Fruit fly (Drosophila melanogaster) whole organism, embryonic: ENCODE results near the gene CG7568.

Source experiments
- ATbp ChIP-seq: fragments of 200-800 bp; sonication (Bioruptor generic); optimal IDR thresholded peaks from 2 replicates; lab custom pipeline; 2017; ENCODE audit warnings: missing biosample characterization, mild to moderate bottlenecking, missing genetic modification characterization, missing genetic modification reagents
- Aef1 ChIP-seq: fragments of 200-800 bp; sonication (Bioruptor generic); IDR thresholded peaks from 3 replicates; pipeline ENCODE4 v1.3.6; 2022; ENCODE audit warnings: missing biosample characterization, missing genetic modification characterization
- CG1024 ChIP-seq: fragments of 200-800 bp; sonication (Bioruptor generic); IDR thresholded peaks from 2 replicates; pipeline ENCODE4 v1.3.6; 2022; ENCODE audit warnings: missing biosample characterization, missing genetic modification characterization
- CG11398 ChIP-seq: fragments of 200-800 bp; sonication (Bioruptor generic); optimal IDR thresholded peaks from 2 replicates; lab custom pipeline; 2016; ENCODE audit warnings: missing biosample characterization, missing genetic modification characterization
- CG12769 ChIP-seq: fragments of 200-800 bp; sonication (Bioruptor generic); optimal IDR thresholded peaks from 2 replicates; lab custom pipeline; 2019; ENCODE audit warnings: missing biosample characterization, mild to moderate bottlenecking, missing genetic modification characterization, moderate library complexity
- CG14441 ChIP-seq: fragments of 200-800 bp; sonication (Bioruptor generic); IDR thresholded peaks from 2 replicates; pipeline ENCODE4 v1.3.6; 2022; ENCODE audit warnings: missing biosample characterization, missing genetic modification characterization
- CG15696 ChIP-seq: fragments of 200-800 bp; sonication (Bioruptor generic); optimal IDR thresholded peaks from 2 replicates; lab custom pipeline; 2019; ENCODE audit warnings: missing biosample characterization, mild to moderate bottlenecking, missing genetic modification characterization, moderate library complexity
- CG16779 ChIP-seq: fragments of 200-800 bp; sonication (Bioruptor generic); IDR thresholded peaks from 2 replicates; pipeline ENCODE4 v1.3.6; 2022; ENCODE audit warnings: missing biosample characterization, missing genetic modification characterization
- CG16813 ChIP-seq: fragments of 200-800 bp; sonication (Bioruptor generic); IDR thresholded peaks from 3 replicates; pipeline ENCODE4 v1.3.6; 2022; ENCODE audit warnings: missing biosample characterization, missing genetic modification characterization; ENCODE audit not compliant: partially characterized antibody
- CG2202 ChIP-seq: fragments of 200-800 bp; sonication (Bioruptor generic); optimal IDR thresholded peaks from 2 replicates; lab custom pipeline; 2018; ENCODE audit warnings: missing biosample characterization, mild to moderate bottlenecking, missing genetic modification characterization
- CG3163 ChIP-seq: fragments of 200-800 bp; sonication (Bioruptor generic); optimal IDR thresholded peaks from 3 replicates; lab custom pipeline; 2016; ENCODE audit warnings: missing biosample characterization, missing genetic modification characterization
- CG33213 ChIP-seq: fragments of 200-800 bp; sonication (Bioruptor generic); optimal IDR thresholded peaks from 3 replicates; lab custom pipeline; 2016; ENCODE audit warnings: missing biosample characterization, missing genetic modification characterization
- CG34224 ChIP-seq: fragments of 200-800 bp; sonication (Bioruptor generic); IDR thresholded peaks from 3 replicates; pipeline ENCODE4 v1.3.6; 2022; ENCODE audit warnings: missing biosample characterization, missing genetic modification characterization; ENCODE audit not compliant: partially characterized antibody
- CG3847 ChIP-seq: fragments of 200-800 bp; sonication (Bioruptor generic); IDR thresholded peaks from 2 replicates; pipeline ENCODE4 v1.3.6; 2022; ENCODE audit warnings: missing biosample characterization, missing genetic modification characterization
- CG6791 ChIP-seq: fragments of 200-800 bp; sonication (Bioruptor generic); IDR thresholded peaks from 3 replicates; pipeline ENCODE4 v1.3.6; 2022; ENCODE audit warnings: missing biosample characterization, missing genetic modification characterization; ENCODE audit not compliant: partially characterized antibody
- CG6813 ChIP-seq: fragments of 200-800 bp; sonication (Bioruptor generic); optimal IDR thresholded peaks from 2 replicates; lab custom pipeline; 2017; ENCODE audit warnings: missing biosample characterization, missing genetic modification characterization, mild to moderate bottlenecking, moderate library complexity, missing genetic modification reagents
- CG8359 ChIP-seq: fragments of 200-800 bp; sonication (Bioruptor generic); optimal IDR thresholded peaks from 2 replicates; lab custom pipeline; 2017; ENCODE audit warnings: missing biosample characterization, mild to moderate bottlenecking, missing genetic modification characterization, borderline replicate concordance
- CG8388 ChIP-seq: fragments of 200-800 bp; sonication (Bioruptor generic); optimal IDR thresholded peaks from 2 replicates; lab custom pipeline; 2019; ENCODE audit warnings: missing biosample characterization, mild to moderate bottlenecking, missing genetic modification characterization, moderate library complexity
- CG9609 ChIP-seq: fragments of 200-800 bp; sonication (Bioruptor generic); optimal IDR thresholded peaks from 3 replicates; lab custom pipeline; 2016; ENCODE audit warnings: missing biosample characterization, missing genetic modification characterization
- CrebB ChIP-seq: fragments of 200-800 bp; sonication (Bioruptor generic); optimal IDR thresholded peaks from 3 replicates; lab custom pipeline; 2018; ENCODE audit warnings: missing biosample characterization, mild to moderate bottlenecking, missing genetic modification characterization
- Dref ChIP-seq: fragments of 200-800 bp; sonication (Bioruptor generic); IDR thresholded peaks from 2 replicates; pipeline ENCODE4 v1.3.6; 2022; ENCODE audit warnings: missing biosample characterization, missing genetic modification characterization
- E2f1 ChIP-seq: fragments of 200-800 bp; sonication (Bioruptor generic); IDR thresholded peaks from 2 replicates; pipeline ENCODE4 v1.3.6; 2022; ENCODE audit warnings: missing biosample characterization, missing genetic modification characterization
- Fer2 ChIP-seq: fragments of 200-800 bp; sonication (Bioruptor generic); optimal IDR thresholded peaks from 2 replicates; lab custom pipeline; 2018; ENCODE audit warnings: missing biosample characterization, mild to moderate bottlenecking, missing genetic modification characterization, moderate library complexity
- GATAe ChIP-seq: fragments of 200-800 bp; sonication (Bioruptor generic); conservative IDR thresholded peaks from 2 replicates; pipeline ENCODE4 v1.3.6; 2022; ENCODE audit warnings: missing biosample characterization, missing genetic modification characterization
- Gug ChIP-seq: fragments of 200-800 bp; sonication (Bioruptor generic); IDR thresholded peaks from 4 replicates; pipeline ENCODE4 v1.3.6; 2022; ENCODE audit warnings: missing biosample characterization, missing genetic modification characterization
- HLH54F ChIP-seq: fragments of 200-800 bp; sonication (Bioruptor generic); optimal IDR thresholded peaks from 3 replicates; lab custom pipeline; 2016; ENCODE audit warnings: missing biosample characterization, missing genetic modification characterization
- Hey ChIP-seq: fragments of 200-800 bp; sonication (Bioruptor generic); optimal IDR thresholded peaks from 3 replicates; lab custom pipeline; 2018; ENCODE audit warnings: missing biosample characterization, mild to moderate bottlenecking, missing genetic modification characterization
- Hmr ChIP-seq: fragments of 200-800 bp; sonication (Bioruptor generic); optimal IDR thresholded peaks from 3 replicates; lab custom pipeline; 2017; ENCODE audit warnings: mild to moderate bottlenecking, missing biosample characterization, missing genetic modification reagents, missing genetic modification characterization
- Hmx ChIP-seq: fragments of 200-800 bp; sonication (Bioruptor generic); optimal IDR thresholded peaks from 2 replicates; lab custom pipeline; 2016; ENCODE audit warnings: missing biosample characterization, missing genetic modification characterization
- Hsf ChIP-seq: fragments of 200-800 bp; sonication (Bioruptor generic); optimal IDR thresholded peaks from 3 replicates; lab custom pipeline; 2016; ENCODE audit warnings: missing biosample characterization, missing genetic modification characterization
- Mad ChIP-seq: fragments of 200-800 bp; sonication (Bioruptor generic); optimal IDR thresholded peaks from 2 replicates; lab custom pipeline; 2016; ENCODE audit warnings: missing biosample characterization, missing genetic modification characterization
- NFAT ChIP-seq: fragments of 200-800 bp; sonication (Bioruptor generic); IDR thresholded peaks from 2 replicates; pipeline ENCODE4 v1.3.6; 2022; ENCODE audit warnings: missing biosample characterization, missing genetic modification characterization
- NK7.1 ChIP-seq: fragments of 200-800 bp; sonication (Bioruptor generic); optimal IDR thresholded peaks from 3 replicates; lab custom pipeline; 2016; ENCODE audit warnings: missing biosample characterization, missing genetic modification characterization
- ase ChIP-seq: fragments of 200-800 bp; sonication (Bioruptor generic); IDR thresholded peaks from 3 replicates; pipeline ENCODE4 v1.3.6; 2022; ENCODE audit warnings: missing biosample characterization, missing genetic modification characterization
- cg ChIP-seq: fragments of 200-800 bp; sonication (Bioruptor generic); optimal IDR thresholded peaks from 3 replicates; lab custom pipeline; 2019; ENCODE audit warnings: missing biosample characterization, mild to moderate bottlenecking, missing genetic modification characterization, moderate library complexity
- cwo ChIP-seq: fragments of 200-800 bp; sonication (Bioruptor generic); optimal IDR thresholded peaks from 3 replicates; lab custom pipeline; 2017; ENCODE audit warnings: missing biosample characterization, missing genetic modification characterization, mild to moderate bottlenecking, moderate library complexity, missing genetic modification reagents
- ems ChIP-seq: fragments of 200-800 bp; sonication (Bioruptor generic); optimal IDR thresholded peaks from 3 replicates; lab custom pipeline; 2016; ENCODE audit warnings: missing biosample characterization, missing genetic modification characterization
- ewg ChIP-seq: fragments of 200-800 bp; sonication (Bioruptor generic); optimal IDR thresholded peaks from 3 replicates; lab custom pipeline; 2017; ENCODE audit warnings: mild to moderate bottlenecking, missing biosample characterization, missing genetic modification reagents, missing genetic modification characterization
- gem ChIP-seq: fragments of 200-800 bp; sonication (Bioruptor generic); optimal IDR thresholded peaks from 2 replicates; lab custom pipeline; 2019; ENCODE audit warnings: missing biosample characterization, mild to moderate bottlenecking, missing genetic modification characterization, moderate library complexity
- gsb-n ChIP-seq: fragments of 200-800 bp; sonication (Bioruptor generic); optimal IDR thresholded peaks from 3 replicates; lab custom pipeline; 2018; ENCODE audit warnings: missing biosample characterization, mild to moderate bottlenecking, missing genetic modification characterization
- lbe ChIP-seq: fragments of 200-800 bp; sonication (Bioruptor generic); optimal IDR thresholded peaks from 2 replicates; lab custom pipeline; 2016; ENCODE audit warnings: missing biosample characterization, mild to moderate bottlenecking, missing genetic modification characterization
- maf-S ChIP-seq: fragments of 200-800 bp; sonication (Bioruptor generic); optimal IDR thresholded peaks from 2 replicates; lab custom pipeline; 2016; ENCODE audit warnings: missing biosample characterization, missing genetic modification characterization
- mam ChIP-seq: fragments of 200-800 bp; sonication (Bioruptor generic); optimal IDR thresholded peaks from 3 replicates; lab custom pipeline; 2016; ENCODE audit warnings: missing biosample characterization, missing genetic modification characterization
- nerfin-1 ChIP-seq: fragments of 200-800 bp; sonication (Bioruptor generic); optimal IDR thresholded peaks from 3 replicates; lab custom pipeline; 2019; ENCODE audit warnings: missing biosample characterization, mild to moderate bottlenecking, missing genetic modification characterization, moderate library complexity
- otp ChIP-seq: fragments of 200-800 bp; sonication (Bioruptor generic); IDR thresholded peaks from 3 replicates; pipeline ENCODE4, ENCODE4 v1.3.6; 2022; ENCODE audit warnings: missing biosample characterization, missing genetic modification characterization
- sna ChIP-seq: fragments of 200-800 bp; sonication (Bioruptor generic); IDR thresholded peaks from 2 replicates; pipeline ENCODE4 v1.3.6; 2022; ENCODE audit warnings: missing biosample characterization, missing genetic modification characterization; ENCODE audit not compliant: partially characterized antibody
- sqz ChIP-seq: fragments of 200-800 bp; sonication (Bioruptor generic); optimal IDR thresholded peaks from 3 replicates; lab custom pipeline; 2018; ENCODE audit warnings: missing biosample characterization, mild to moderate bottlenecking, missing genetic modification characterization
- sr ChIP-seq: fragments of 200-800 bp; sonication (Bioruptor generic); IDR thresholded peaks from 3 replicates; pipeline ENCODE4 v1.3.6; 2022; ENCODE audit warnings: missing biosample characterization, missing genetic modification characterization
- usp ChIP-seq: fragments of >200 bp; optimal IDR thresholded peaks from 2 replicates; lab custom pipeline; 2017; ENCODE audit warnings: missing biosample characterization, missing genetic modification characterization
- z ChIP-seq: fragments of 200-800 bp; sonication (Bioruptor generic); IDR thresholded peaks from 3 replicates; pipeline ENCODE4 v1.3.6; 2022; ENCODE audit warnings: missing biosample characterization, missing genetic modification characterization

The CG7568 gene

dm6 chr3R:29591481-29592138 lies 9.1 kb downstream of the CG7568 start, which contains the start of gene alph (continued):
- no peak for TF ChIP-seq cwo (GFP tag; lab: Kevin White, UChicago)
- no peak for TF ChIP-seq nerfin-1 (tag; lab: Kevin White, UChicago)
- TF ChIP-seq CG33213 (GFP tag; lab: Kevin White, UChicago), result peak; percentile 58
- TF ChIP-seq CG12769 (tag; lab: Kevin White, UChicago), result no peak
- no peak for TF ChIP-seq z (GFP tag; lab: Robert Waterston, UW)
- no peak for TF ChIP-seq Aef1
- no peak for TF ChIP-seq CG2202 (tag; lab: Kevin White, UChicago)
- no peak for TF ChIP-seq Hey (tag; lab: Kevin White, UChicago)
- peak; percentile 25 for TF ChIP-seq CG3163
- TF ChIP-seq CG15696 (tag; lab: Kevin White, UChicago), result no peak
- TF ChIP-seq sna, result peak; percentile 93
- no peak for TF ChIP-seq gem
- TF ChIP-seq Fer2 (tag; lab: Kevin White, UChicago), result no peak
- TF ChIP-seq CG6813, result peak; percentile 39
- TF ChIP-seq sqz, result no peak
- TF ChIP-seq CG16813 (GFP tag; lab: Robert Waterston, UW), result peak; percentile 99
- no peak for TF ChIP-seq gsb-n (tag; lab: Kevin White, UChicago)
- no peak for TF ChIP-seq lbe (GFP tag; lab: Kevin White, UChicago)
- TF ChIP-seq Dref (GFP tag; lab: Robert Waterston, UW), result peak; percentile 99
- TF ChIP-seq CG3847, result peak; percentile 61
- no peak for TF ChIP-seq usp (GFP tag; lab: Kevin White, UChicago)
- no peak for TF ChIP-seq GATAe
- TF ChIP-seq CG16779 (GFP tag; lab: Robert Waterston, UW), result no peak
- peak; percentile 19 for TF ChIP-seq maf-S (GFP tag; lab: Kevin White, UChicago)
- TF ChIP-seq cg (GFP tag; lab: Kevin White, UChicago), result peak; percentile 96
- peak; percentile 15 for TF ChIP-seq ATbp (GFP tag; lab: Kevin White, UChicago)
- TF ChIP-seq NFAT (GFP tag; lab: Robert Waterston, UW), result peak; percentile 59; the same call in 1 of the 2 replicates
- TF ChIP-seq CG8359 (GFP tag; lab: Kevin White, UChicago), result no peak
- TF ChIP-seq Hmr (GFP tag; lab: Kevin White, UChicago), result peak; percentile 61
- no peak for TF ChIP-seq ase
- no peak for TF ChIP-seq otp (GFP tag; lab: Robert Waterston, UW)
- peak; percentile 99 for TF ChIP-seq CG6791 (GFP tag; lab: Robert Waterston, UW)
- peak; percentile 26 for TF ChIP-seq CrebB (tag; lab: Kevin White, UChicago)
- peak; percentile 54 for TF ChIP-seq mam (GFP tag; lab: Kevin White, UChicago)
- TF ChIP-seq CG14441 (GFP tag; lab: Robert Waterston, UW), result no peak
- peak; percentile 54 for TF ChIP-seq CG11398
- peak; percentile 30 for TF ChIP-seq HLH54F (GFP tag; lab: Kevin White, UChicago)
- TF ChIP-seq NK7.1 (GFP tag; lab: Kevin White, UChicago), result no peak
- peak; percentile 37; the same call in 1 of the 4 replicates for TF ChIP-seq Gug (GFP tag; lab: Robert Waterston, UW)
- TF ChIP-seq CG8388, result no peak
- TF ChIP-seq Mad (GFP tag; lab: Kevin White, UChicago), result peak; percentile 64
- TF ChIP-seq ewg, result peak; percentile 14
- TF ChIP-seq CG1024 (GFP tag; lab: Robert Waterston, UW), result no peak
- TF ChIP-seq sr (GFP tag; lab: Robert Waterston, UW), result no peak
- TF ChIP-seq ems (GFP tag; lab: Kevin White, UChicago), result peak; percentile 64
- TF ChIP-seq Hsf (GFP tag; lab: Kevin White, UChicago), result peak; percentile 57
- TF ChIP-seq Hmx (GFP tag; lab: Kevin White, UChicago), result no peak
- peak; percentile 93 for TF ChIP-seq CG34224 (GFP tag; lab: Robert Waterston, UW)
- TF ChIP-seq CG9609 (GFP tag; lab: Kevin White, UChicago), result peak; percentile 47
- no peak for TF ChIP-seq E2f1 (GFP tag; lab: Robert Waterston, UW)
